Worm (Caenorhabditis elegans) whole organism, L2 larva: ENCODE data around the gene W08G11.3.
A peak's percentile ranks its signal among the peaks of the same experiment; 100 is the strongest.

Source experiments
- C34F6.9 ChIP-seq: fragments of 150-350 bp; optimal IDR thresholded peaks from 2 replicates; lab custom pipeline; 2014; ENCODE audit warnings: missing biosample characterization, missing genetic modification characterization
- F13H6.1 ChIP-seq: sonication (generic microtip); optimal IDR thresholded peaks from 2 replicates; lab custom pipeline; 2016; ENCODE audit warnings: missing genetic modification characterization, missing compliant biosample characterization
- R02D3.7 ChIP-seq: fragments of 150-350 bp; optimal IDR thresholded peaks from 2 replicates; lab custom pipeline; 2014; ENCODE audit warnings: missing biosample characterization, missing genetic modification characterization
- Y55F3AM.14 ChIP-seq: fragments of 200-800 bp; sonication (Bioruptor generic); optimal IDR thresholded peaks from 2 replicates; lab custom pipeline; 2018; ENCODE audit warnings: mild to moderate bottlenecking, missing genetic modification characterization, missing compliant biosample characterization
- ZK546.5 ChIP-seq: sonication (generic microtip); optimal IDR thresholded peaks from 2 replicates; lab custom pipeline; 2017; ENCODE audit warnings: missing biosample characterization, missing genetic modification characterization
- alr-1 ChIP-seq: fragments of 150-350 bp; optimal IDR thresholded peaks from 2 replicates; lab custom pipeline; 2014; ENCODE audit warnings: missing biosample characterization, missing genetic modification characterization
- aly-2 ChIP-seq: fragments of 150-350 bp; optimal IDR thresholded peaks from 2 replicates; lab custom pipeline; 2014; ENCODE audit warnings: missing biosample characterization, missing genetic modification characterization
- ama-1 ChIP-seq: fragments of 150-350 bp; optimal IDR thresholded peaks from 2 replicates; lab custom pipeline; 2018; ENCODE audit warnings: inconsistent platforms
- blmp-1 ChIP-seq: sonication (generic microtip); optimal IDR thresholded peaks from 2 replicates; lab custom pipeline; 2017; ENCODE audit warnings: missing genetic modification characterization, mild to moderate bottlenecking, missing compliant biosample characterization, antibody characterized with exemption, moderate library complexity; ENCODE audit not compliant: insufficient read depth
- ceh-16 ChIP-seq: fragments of 150-350 bp; optimal IDR thresholded peaks from 2 replicates; lab custom pipeline; 2014; ENCODE audit warnings: missing biosample characterization, missing genetic modification characterization
- ceh-82 ChIP-seq: fragments of 150-350 bp; optimal IDR thresholded peaks from 2 replicates; lab custom pipeline; 2014; ENCODE audit warnings: missing biosample characterization, missing genetic modification characterization
- crh-2 ChIP-seq: sonication (generic microtip); optimal IDR thresholded peaks from 2 replicates; lab custom pipeline; 2017; ENCODE audit warnings: missing biosample characterization, missing genetic modification characterization
- dmd-4 ChIP-seq: sonication (generic microtip); optimal IDR thresholded peaks from 2 replicates; lab custom pipeline; 2017; ENCODE audit warnings: missing biosample characterization, missing genetic modification characterization
- egl-27 ChIP-seq: sonication (generic microtip); optimal IDR thresholded peaks from 3 replicates; lab custom pipeline; 2017; ENCODE audit warnings: missing biosample characterization, missing genetic modification reagents, missing genetic modification characterization
- elt-1 ChIP-seq: fragments of 150-350 bp; optimal IDR thresholded peaks from 2 replicates; lab custom pipeline; 2014; ENCODE audit warnings: missing biosample characterization, missing genetic modification characterization
- fos-1 ChIP-seq: fragments of 150-350 bp; optimal IDR thresholded peaks from 2 replicates; lab custom pipeline; 2014; ENCODE audit warnings: missing biosample characterization, missing genetic modification characterization
- gmeb-1 ChIP-seq: fragments of 150-350 bp; optimal IDR thresholded peaks from 2 replicates; lab custom pipeline; 2014; ENCODE audit warnings: missing biosample characterization, missing genetic modification characterization
- lin-11 ChIP-seq: fragments of 150-350 bp; sonication (generic microtip); optimal IDR thresholded peaks from 2 replicates; lab custom pipeline; 2014; ENCODE audit warnings: missing biosample characterization, missing genetic modification characterization, inconsistent platforms, mixed read lengths
- lin-13 ChIP-seq: fragments of 150-350 bp; optimal IDR thresholded peaks from 2 replicates; lab custom pipeline; 2014; ENCODE audit warnings: missing biosample characterization, missing genetic modification reagents, missing genetic modification characterization
- lin-39 ChIP-seq: fragments of 150-350 bp; optimal IDR thresholded peaks from 2 replicates; lab custom pipeline; 2014; ENCODE audit warnings: missing biosample characterization, missing genetic modification reagents, missing genetic modification characterization
- lsy-2 ChIP-seq, 2 experiments: fragments of 150-350 bp in 1 of 2; sonication (generic microtip) in 1 of 2; optimal IDR thresholded peaks; 2 replicates each; lab custom pipeline; 2014 to 2017; ENCODE audit warnings: missing biosample characterization in 2 of 2, missing genetic modification characterization in 2 of 2
- mab-5 ChIP-seq: fragments of 150-350 bp; optimal IDR thresholded peaks from 2 replicates; lab custom pipeline; 2014; ENCODE audit warnings: missing biosample characterization, missing genetic modification characterization
- mdl-1 ChIP-seq, 2 experiments: fragments of 150-350 bp in 1 of 2; sonication (generic microtip) in 1 of 2; optimal IDR thresholded peaks; 2 replicates each; lab custom pipeline; 2017; ENCODE audit warnings: missing biosample characterization in 2 of 2, missing genetic modification characterization in 2 of 2
- nhr-11 ChIP-seq: fragments of 150-350 bp; optimal IDR thresholded peaks from 2 replicates; lab custom pipeline; 2014; ENCODE audit warnings: missing biosample characterization, missing genetic modification characterization
- nhr-129 ChIP-seq: fragments of 150-350 bp; optimal IDR thresholded peaks from 2 replicates; lab custom pipeline; 2014; ENCODE audit warnings: missing biosample characterization, missing genetic modification characterization
- nhr-21 ChIP-seq: fragments of 150-350 bp; optimal IDR thresholded peaks from 2 replicates; lab custom pipeline; 2014; ENCODE audit warnings: missing biosample characterization, missing genetic modification characterization
- nhr-23 ChIP-seq: fragments of 150-350 bp; optimal IDR thresholded peaks from 2 replicates; lab custom pipeline; 2014; ENCODE audit warnings: missing biosample characterization, missing genetic modification reagents, missing genetic modification characterization
- nhr-237 ChIP-seq: fragments of 150-350 bp; optimal IDR thresholded peaks from 2 replicates; lab custom pipeline; 2014; ENCODE audit warnings: missing biosample characterization, missing genetic modification characterization
- nhr-6 ChIP-seq: fragments of 150-350 bp; optimal IDR thresholded peaks from 2 replicates; lab custom pipeline; 2014; ENCODE audit warnings: missing biosample characterization, missing genetic modification characterization
- nhr-77 ChIP-seq: fragments of 150-350 bp; optimal IDR thresholded peaks from 2 replicates; lab custom pipeline; 2014; ENCODE audit warnings: missing biosample characterization, missing genetic modification characterization
- peb-1 ChIP-seq: fragments of 150-350 bp; optimal IDR thresholded peaks from 2 replicates; lab custom pipeline; 2014; ENCODE audit warnings: missing biosample characterization, missing genetic modification characterization
- sem-4 ChIP-seq: fragments of 150-350 bp; optimal IDR thresholded peaks from 2 replicates; lab custom pipeline; 2014; ENCODE audit warnings: missing biosample characterization, missing genetic modification reagents, missing genetic modification characterization
- skn-1 ChIP-seq: sonication (generic microtip); optimal IDR thresholded peaks from 2 replicates; lab custom pipeline; 2017; ENCODE audit warnings: missing biosample characterization, missing genetic modification characterization
- sma-3 ChIP-seq: sonication (generic microtip); optimal IDR thresholded peaks from 2 replicates; lab custom pipeline; 2016; ENCODE audit warnings: missing genetic modification reagents, missing genetic modification characterization, missing compliant biosample characterization
- sma-9 ChIP-seq, 2 experiments: fragments of 150-350 bp in 1 of 2; sonication (generic microtip) in 1 of 2; optimal IDR thresholded peaks; 2 replicates each; lab custom pipeline; 2014 to 2016; ENCODE audit warnings: missing genetic modification characterization in 2 of 2, mild to moderate bottlenecking in 1 of 2, missing biosample characterization in 1 of 2, missing compliant biosample characterization in 1 of 2, missing genetic modification reagents in 1 of 2, moderate library complexity in 1 of 2
- snpc-4 ChIP-seq: fragments of 150-350 bp; optimal IDR thresholded peaks from 2 replicates; lab custom pipeline; 2014; ENCODE audit warnings: missing biosample characterization, missing genetic modification characterization
- unc-39 ChIP-seq: fragments of 150-350 bp; optimal IDR thresholded peaks from 2 replicates; lab custom pipeline; 2014; ENCODE audit warnings: missing biosample characterization, missing genetic modification characterization
- unc-55 ChIP-seq: fragments of 150-350 bp; sonication (generic microtip); optimal IDR thresholded peaks from 3 replicates; lab custom pipeline; 2014; ENCODE audit warnings: missing biosample characterization, missing genetic modification reagents, missing genetic modification characterization
- zag-1 ChIP-seq: fragments of 150-350 bp; optimal IDR thresholded peaks from 2 replicates; lab custom pipeline; 2014; ENCODE audit warnings: missing biosample characterization, missing genetic modification characterization
- ztf-1 ChIP-seq: fragments of 200-800 bp; sonication (Bioruptor generic); conservative IDR thresholded peaks from 2 replicates; pipeline ENCODE4 v1.3.6; 2022; ENCODE audit warnings: missing genetic modification characterization, missing compliant biosample characterization
- ztf-11 ChIP-seq: sonication (generic microtip); optimal IDR thresholded peaks from 2 replicates; lab custom pipeline; 2017; ENCODE audit warnings: missing biosample characterization, missing genetic modification characterization

The W08G11.3 gene

DNA sequence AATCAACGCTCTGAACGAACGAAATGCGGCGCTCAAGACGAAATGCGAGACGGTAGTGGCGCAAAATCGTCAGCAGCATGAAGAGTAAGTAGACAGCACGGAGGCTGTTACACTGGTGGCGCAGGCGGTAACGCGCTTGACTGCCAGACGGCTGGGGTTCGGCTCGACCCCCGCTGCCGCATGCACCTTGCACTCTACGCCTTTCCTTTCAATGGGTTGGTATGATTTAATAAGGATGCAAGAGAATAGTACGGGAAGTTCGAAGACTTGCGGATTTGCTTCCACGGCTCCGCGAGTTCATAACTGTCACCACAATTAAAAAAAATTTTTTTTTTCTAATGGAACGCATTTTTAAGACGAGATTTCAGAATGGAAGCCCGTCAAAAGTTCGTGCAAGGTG is 2.6 kb downstream of the W08G11.3 start:
- TF ChIP-seq nhr-23 (no peak), unc-55 (GFP tag; lab: Kevin White, UChicago) (peak; percentile 67), mab-5 (tag; lab: Kevin White, UChicago) (peak; percentile 15), ama-1 (lab: Kevin White, UChicago) (no peak), gmeb-1 (tag; lab: Kevin White, UChicago) (peak; percentile 73), nhr-6 (tag; lab: Kevin White, UChicago) (no peak), nhr-129 (tag; lab: Kevin White, UChicago) (peak; percentile 90), peb-1 (no peak), sma-9 (GFP tag; optimal IDR thresholded peaks at IDR 0.05; lab: Kevin White, UChicago) (peak; percentile 84), sma-9 (tag; optimal IDR thresholded peaks at IDR 0.05; lab: Kevin White, UChicago) (no peak), nhr-21 (peak; percentile 54), ceh-82 (tag; lab: Kevin White, UChicago) (peak; percentile 20), zag-1 (peak; percentile 26), nhr-11 (tag; lab: Kevin White, UChicago) (no peak), fos-1 (tag; lab: Kevin White, UChicago) (peak; percentile 71), nhr-77 (no peak), crh-2 (tag; lab: Kevin White, UChicago) (peak; percentile 68), F13H6.1 (tag; lab: Kevin White, UChicago) (peak; percentile 72), unc-39 (no peak), lsy-2 (tag; optimal IDR thresholded peaks at IDR 0.05; lab: Kevin White, UChicago) (peak; percentile 16 to 55), lin-13 (peak; percentile 63), egl-27 (peak; percentile 72), C34F6.9 (peak; percentile 45), R02D3.7 (tag; lab: Kevin White, UChicago) (no peak), aly-2 (tag; lab: Kevin White, UChicago) (no peak), sma-3 (GFP tag; lab: Kevin White, UChicago) (peak; percentile 78), sem-4 (no peak), elt-1 (tag; lab: Kevin White, UChicago) (no peak), skn-1 (tag; lab: Kevin White, UChicago) (no peak), nhr-237 (no peak), snpc-4 (peak; percentile 70), alr-1 (no peak), lin-11 (tag; lab: Kevin White, UChicago) (peak; percentile 6), blmp-1 (peak; percentile 19), Y55F3AM.14 (GFP tag; lab: Kevin White, UChicago) (peak; percentile 70), ztf-11 (no peak), mdl-1 (tag; optimal IDR thresholded peaks at IDR 0.05; lab: Kevin White, UChicago) (no peak)

DNA sequence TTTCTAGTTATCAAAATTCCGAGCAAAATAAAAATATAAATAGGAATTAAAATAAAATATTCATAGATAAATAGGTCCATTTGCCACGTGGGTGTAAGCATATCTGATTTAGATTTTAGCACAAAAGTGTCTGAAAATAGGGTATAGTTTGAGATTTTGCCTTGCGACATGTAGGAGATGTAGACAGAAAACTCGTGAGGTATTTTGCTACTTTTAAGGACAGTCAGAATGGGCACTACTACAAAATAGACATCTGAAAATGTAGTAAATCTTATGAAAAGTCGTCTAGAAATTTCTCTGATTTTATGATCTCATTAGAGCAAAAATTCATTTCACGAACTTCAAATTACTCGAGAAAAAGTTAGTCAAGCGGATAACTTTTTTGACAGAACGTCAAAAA is 7.2 kb downstream of the W08G11.3 start, which contains the start of gene srv-34:
Gene srv-34 (minus strand): TSS at position 101 of the 400 bp plus-strand sequence.
- TF ChIP-seq nhr-21 (no peak), ztf-1 (no peak), nhr-11 (tag; lab: Kevin White, UChicago) (no peak)

DNA sequence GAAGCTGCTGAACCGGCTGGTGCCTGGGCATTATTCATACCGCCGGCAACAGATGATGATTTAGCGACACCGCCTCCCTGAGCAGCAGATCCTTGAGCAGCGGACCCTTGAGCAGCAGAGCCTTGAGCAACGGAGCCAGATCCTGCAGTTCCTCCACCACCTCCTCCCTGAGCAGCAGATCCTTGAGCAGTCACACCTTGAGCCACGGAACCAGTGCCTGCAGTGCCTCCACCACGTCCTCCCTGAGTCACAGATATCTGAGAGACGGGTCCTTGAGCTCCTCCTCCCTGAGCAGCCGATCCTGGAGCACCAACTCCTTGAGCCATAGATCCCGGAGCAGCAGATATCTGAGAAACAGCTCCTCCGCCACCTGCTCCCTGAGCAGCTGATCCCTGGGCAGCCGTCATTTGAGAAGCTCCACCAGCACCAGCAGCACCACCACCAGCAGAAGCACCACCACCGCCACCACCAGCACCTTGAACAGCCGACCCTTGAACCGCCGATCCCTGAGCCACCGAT is 9.0 kb downstream of the W08G11.3 start:
- TF ChIP-seq ZK546.5: no peak
- TF ChIP-seq ama-1 (lab: Kevin White, UChicago): no peak
- TF ChIP-seq skn-1 (tag; lab: Kevin White, UChicago): no peak
- TF ChIP-seq lin-13: no peak
- TF ChIP-seq dmd-4 (tag; lab: Kevin White, UChicago): no peak
- TF ChIP-seq ceh-16 (tag; lab: Kevin White, UChicago): no peak
- TF ChIP-seq unc-39: no peak
- TF ChIP-seq lin-39 (tag; lab: Kevin White, UChicago): no peak
